Worm (Caenorhabditis elegans): Measurements from ENCODE around the gene B0034.7.

ce11 chrII:5997257-5997656 is 35.8 kb downstream of the B0034.7 start, which contains the start of gene ins-5:
- TF ChIP-seq sea-2 (GFP tag; optimal IDR thresholded peaks at IDR 0.05) (no peak), snpc-4 (tag; optimal IDR thresholded peaks at IDR 0.05) (no peak), mdl-1 (tag; optimal IDR thresholded peaks at IDR 0.05) (no peak), nhr-25 (tag; optimal IDR thresholded peaks at IDR 0.05) (no peak), egl-27 (tag; optimal IDR thresholded peaks at IDR 0.05) (no peak), nhr-28 (tag; optimal IDR thresholded peaks at IDR 0.05) (no peak), unc-39 (tag; optimal IDR thresholded peaks at IDR 0.05) (no peak)
